Worm (Caenorhabditis elegans) whole organism, midembryonic: ENCODE measurements around the gene C16C8.16.

ENCODE experiments used
- T22C8.4 ChIP-seq: fragments of 200-800 bp; sonication (Bioruptor generic); IDR thresholded peaks from 2 replicates; pipeline ENCODE4 v1.3.6; 2022; ENCODE audit warnings: missing genetic modification characterization, missing compliant biosample characterization
- cog-1 ChIP-seq: sonication (generic microtip); optimal IDR thresholded peaks from 2 replicates; lab custom pipeline; 2016; ENCODE audit warnings: missing genetic modification characterization, missing compliant biosample characterization
- flt-1 ChIP-seq: fragments of 200-800 bp; sonication (Bioruptor generic); IDR thresholded peaks from 2 replicates; pipeline ENCODE4 v1.3.6; 2022; ENCODE audit warnings: missing genetic modification characterization, missing compliant biosample characterization
- klf-2 ChIP-seq: fragments of 200-800 bp; sonication (Bioruptor generic); conservative IDR thresholded peaks from 2 replicates; pipeline ENCODE4 v1.3.6; 2022; ENCODE audit warnings: missing genetic modification reagents, missing genetic modification characterization, missing compliant biosample characterization
- med-1 ChIP-seq: sonication (generic microtip); optimal IDR thresholded peaks from 2 replicates; lab custom pipeline; 2017; ENCODE audit warnings: missing genetic modification characterization, mild to moderate bottlenecking, missing compliant biosample characterization, antibody characterized with exemption, missing genetic modification reagents; ENCODE audit not compliant: insufficient read depth
- ref-1 ChIP-seq: fragments of 200-800 bp; sonication (Bioruptor generic); conservative IDR thresholded peaks from 2 replicates; pipeline ENCODE4 v1.3.6; 2022; ENCODE audit warnings: missing genetic modification reagents, missing genetic modification characterization, missing compliant biosample characterization
- tab-1 ChIP-seq: fragments of 200-800 bp; sonication (Bioruptor generic); IDR thresholded peaks from 2 replicates; pipeline ENCODE4 v1.3.6; 2022; ENCODE audit warnings: missing genetic modification characterization, missing compliant biosample characterization
- ztf-23 ChIP-seq: fragments of 200-800 bp; sonication (Bioruptor generic); IDR thresholded peaks from 2 replicates; pipeline ENCODE4 v1.3.6; 2022; ENCODE audit warnings: missing genetic modification reagents, missing genetic modification characterization, missing compliant biosample characterization
- ztf-29 ChIP-seq: fragments of 200-800 bp; sonication (Bioruptor generic); IDR thresholded peaks from 2 replicates; pipeline ENCODE4 v1.3.6; 2022; ENCODE audit warnings: missing genetic modification reagents, missing genetic modification characterization, missing compliant biosample characterization

ce11 chrII:3463097-3463496 is 17.5 kb downstream of the C16C8.16 start, which contains the start of gene C16C8.9:
- no peak for TF ChIP-seq med-1 (GFP tag; lab: Kevin White, UChicago)
- TF ChIP-seq ztf-29, result no peak
- TF ChIP-seq T22C8.4 (GFP tag; lab: Robert Waterston, UW), result no peak
- no peak for TF ChIP-seq ztf-23 (GFP tag; lab: Robert Waterston, UW)
- no peak for TF ChIP-seq cog-1 (tag; lab: Kevin White, UChicago)
- no peak for TF ChIP-seq tab-1
- TF ChIP-seq ref-1 (GFP tag; lab: Robert Waterston, UW), result no peak
- TF ChIP-seq klf-2 (GFP tag; lab: Robert Waterston, UW), result no peak
- TF ChIP-seq flt-1 (GFP tag; lab: Robert Waterston, UW), result no peak
